Fruit fly (Drosophila melanogaster) whole organism, wandering third instar larva: ENCODE data around the gene peb.

Experiments used
- Abd-B ChIP-seq: fragments of >200 bp; optimal IDR thresholded peaks from 2 replicates; lab custom pipeline; 2017; ENCODE audit warnings: missing biosample characterization, missing genetic modification characterization
- CG32264 ChIP-seq: fragments of 200-800 bp; sonication (Bioruptor generic); optimal IDR thresholded peaks from 2 replicates; lab custom pipeline; 2016; ENCODE audit warnings: missing biosample characterization, missing genetic modification characterization
- CG9705 ChIP-seq: fragments of 200-800 bp; sonication (Bioruptor generic); optimal IDR thresholded peaks from 2 replicates; lab custom pipeline; 2018; ENCODE audit warnings: missing biosample characterization, mild to moderate bottlenecking, missing genetic modification characterization
- CrebA ChIP-seq: fragments of 200-800 bp; sonication (Bioruptor generic); optimal IDR thresholded peaks from 2 replicates; lab custom pipeline; 2016; ENCODE audit warnings: missing biosample characterization, mild to moderate bottlenecking, missing genetic modification characterization, borderline replicate concordance
- Dfd ChIP-seq: fragments of >200 bp; optimal IDR thresholded peaks from 2 replicates; lab custom pipeline; 2017; ENCODE audit warnings: missing biosample characterization, missing genetic modification characterization
- Dif ChIP-seq: fragments of 200-275, 200-300 bp; sonication (Bioruptor generic); optimal IDR thresholded peaks from 2 replicates; lab custom pipeline; 2018; ENCODE audit warnings: missing biosample characterization, missing genetic modification characterization; ENCODE audit not compliant: partially characterized antibody
- GATAd ChIP-seq: sonication (Bioruptor generic); optimal IDR thresholded peaks from 2 replicates; lab custom pipeline; 2016; ENCODE audit warnings: missing biosample characterization, missing genetic modification characterization
- HLH106 ChIP-seq: fragments of 200-800 bp; optimal IDR thresholded peaks from 3 replicates; lab custom pipeline; 2019; ENCODE audit warnings: missing biosample characterization, mild to moderate bottlenecking, missing genetic modification characterization, moderate library complexity
- Hnf4 ChIP-seq: fragments of 200-800 bp; sonication (Bioruptor generic); optimal IDR thresholded peaks from 2 replicates; lab custom pipeline; 2016; ENCODE audit warnings: missing biosample characterization, mild to moderate bottlenecking, missing genetic modification characterization
- Hr78 ChIP-seq: fragments of >200 bp; optimal IDR thresholded peaks from 2 replicates; lab custom pipeline; 2017; ENCODE audit warnings: missing biosample characterization, missing genetic modification characterization
- Hr83 ChIP-seq: fragments of 200-300 bp; sonication (Bioruptor generic); optimal IDR thresholded peaks from 2 replicates; lab custom pipeline; 2016; ENCODE audit warnings: missing biosample characterization, mild to moderate bottlenecking, missing genetic modification characterization, moderate library complexity; ENCODE audit not compliant: poor library complexity, severe bottlenecking
- Jra ChIP-seq: sonication (Bioruptor generic); optimal IDR thresholded peaks from 2 replicates; lab custom pipeline; 2016; ENCODE audit warnings: missing biosample characterization, missing genetic modification characterization
- Mio ChIP-seq: sonication (Bioruptor generic); optimal IDR thresholded peaks from 2 replicates; lab custom pipeline; 2016; ENCODE audit warnings: missing biosample characterization, missing genetic modification characterization
- Myc ChIP-seq: fragments of >200 bp; optimal IDR thresholded peaks from 2 replicates; lab custom pipeline; 2017
- N ChIP-seq: fragments of >200 bp; optimal IDR thresholded peaks from 2 replicates; lab custom pipeline; 2018; ENCODE audit warnings: missing biosample characterization, missing external identifiers, missing genetic modification characterization
- OdsH ChIP-seq: fragments of 200-800 bp; sonication (Bioruptor generic); optimal IDR thresholded peaks from 2 replicates; lab custom pipeline; 2016; ENCODE audit warnings: missing biosample characterization, mild to moderate bottlenecking, missing genetic modification characterization
- Rel ChIP-seq, 2 experiments: fragments of 200-800 bp; sonication (Bioruptor generic) in 1 of 2; optimal IDR thresholded peaks; 2 replicates in 1 of 2; 3 replicates in 1 of 2; lab custom pipeline; 2016 to 2019; ENCODE audit warnings: mild to moderate bottlenecking in 2 of 2, missing biosample characterization in 2 of 2, missing genetic modification characterization in 2 of 2, moderate library complexity in 1 of 2
- Sp1 ChIP-seq: fragments of 200-800 bp; sonication (Bioruptor generic); optimal IDR thresholded peaks from 3 replicates; lab custom pipeline; 2019; ENCODE audit warnings: missing biosample characterization, mild to moderate bottlenecking, missing genetic modification characterization, moderate library complexity
- Vsx2 ChIP-seq: fragments of 200-300, 225-300 bp; sonication (Bioruptor generic); optimal IDR thresholded peaks from 2 replicates; lab custom pipeline; 2018; ENCODE audit warnings: missing biosample characterization, missing genetic modification characterization; ENCODE audit not compliant: partially characterized antibody
- br ChIP-seq: fragments of 200-800 bp; sonication (Bioruptor generic); optimal IDR thresholded peaks from 2 replicates; lab custom pipeline; 2016; ENCODE audit warnings: missing biosample characterization, missing genetic modification characterization
- brk ChIP-seq: fragments of 200-800 bp; sonication (Bioruptor generic); optimal IDR thresholded peaks from 2 replicates; lab custom pipeline; 2016; ENCODE audit warnings: missing biosample characterization, mild to moderate bottlenecking, missing genetic modification characterization
- dl ChIP-seq, 2 experiments: fragments of 175-275, 200-275 bp in 1 of 2; fragments of 200-275 bp in 1 of 2; sonication (Bioruptor generic); optimal IDR thresholded peaks; lab custom pipeline; 2018; ENCODE audit warnings: mild to moderate bottlenecking in 2 of 2, missing biosample characterization in 2 of 2, missing genetic modification characterization in 2 of 2, moderate library complexity in 2 of 2; ENCODE audit not compliant: partially characterized antibody in 2 of 2, insufficient read depth in 1 of 2
- dmrt93B ChIP-seq: fragments of 200-800 bp; sonication (Bioruptor generic); optimal IDR thresholded peaks from 2 replicates; lab custom pipeline; 2018; ENCODE audit warnings: missing biosample characterization, mild to moderate bottlenecking, missing genetic modification characterization
- dsf ChIP-seq: sonication (Bioruptor generic); optimal IDR thresholded peaks from 2 replicates; lab custom pipeline; 2016; ENCODE audit warnings: missing biosample characterization, missing genetic modification characterization, borderline replicate concordance
- ey ChIP-seq: fragments of 200-800 bp; sonication (Bioruptor generic); optimal IDR thresholded peaks from 2 replicates; lab custom pipeline; 2016; ENCODE audit warnings: missing biosample characterization, missing genetic modification characterization
- foxo ChIP-seq, 2 experiments: fragments of 200-800 bp; sonication (Bioruptor generic); optimal IDR thresholded peaks; 2 replicates in 1 of 2; 3 replicates in 1 of 2; lab custom pipeline; 2016 to 2017; ENCODE audit warnings: missing biosample characterization in 2 of 2, missing genetic modification characterization in 2 of 2
- fru ChIP-seq: fragments of 200-800 bp; sonication (Bioruptor generic); optimal IDR thresholded peaks from 3 replicates; lab custom pipeline; 2016; ENCODE audit warnings: missing biosample characterization, mild to moderate bottlenecking, missing genetic modification characterization
- h ChIP-seq: fragments of 200-800 bp; sonication (Bioruptor generic); optimal IDR thresholded peaks from 3 replicates; lab custom pipeline; 2016; ENCODE audit warnings: missing biosample characterization, mild to moderate bottlenecking, missing genetic modification characterization
- jim ChIP-seq: fragments of 175-275, 200-325 bp; sonication (Bioruptor generic); optimal IDR thresholded peaks from 2 replicates; lab custom pipeline; 2016; ENCODE audit warnings: missing biosample characterization, mild to moderate bottlenecking, missing genetic modification characterization
- lola ChIP-seq: fragments of >200 bp; optimal IDR thresholded peaks from 2 replicates; lab custom pipeline; 2017; ENCODE audit warnings: missing biosample characterization, missing genetic modification characterization
- pan ChIP-seq: fragments of >200 bp; optimal IDR thresholded peaks from 2 replicates; lab custom pipeline; 2017
- psq ChIP-seq: fragments of 200-800 bp; sonication (Bioruptor generic); optimal IDR thresholded peaks from 3 replicates; lab custom pipeline; 2017; ENCODE audit warnings: missing biosample characterization, mild to moderate bottlenecking, missing genetic modification characterization, moderate library complexity
- rgr ChIP-seq: fragments of 200-800 bp; sonication (Bioruptor generic); optimal IDR thresholded peaks from 3 replicates; lab custom pipeline; 2016; ENCODE audit warnings: missing biosample characterization, mild to moderate bottlenecking, missing genetic modification characterization
- sage ChIP-seq: fragments of 200-800 bp; sonication (Bioruptor generic); optimal IDR thresholded peaks from 2 replicates; lab custom pipeline; 2016; ENCODE audit warnings: missing biosample characterization, mild to moderate bottlenecking, missing genetic modification characterization
- sv ChIP-seq: fragments of 200-800 bp; sonication (Bioruptor generic); optimal IDR thresholded peaks from 3 replicates; lab custom pipeline; 2016; ENCODE audit warnings: missing biosample characterization, missing genetic modification characterization
- tai ChIP-seq: sonication (Bioruptor generic); optimal IDR thresholded peaks from 2 replicates; lab custom pipeline; 2016; ENCODE audit warnings: missing biosample characterization, missing genetic modification characterization
- usp ChIP-seq: fragments of >200 bp; optimal IDR thresholded peaks from 2 replicates; lab custom pipeline; 2017; ENCODE audit warnings: missing biosample characterization, missing genetic modification characterization
- woc ChIP-seq: sonication (Bioruptor generic); optimal IDR thresholded peaks from 2 replicates; lab custom pipeline; 2016; ENCODE audit warnings: missing biosample characterization, mild to moderate bottlenecking, missing genetic modification characterization

The peb gene

dm6 chrX:4609737-4610136 is 7.6 kb upstream of the peb start:
- TF ChIP-seq usp (GFP tag; lab: Kevin White, UChicago) (no peak), psq (GFP tag; lab: Kevin White, UChicago) (no peak), Sp1 (GFP tag; lab: Kevin White, UChicago) (no peak), Dif (no peak), Hr78 (no peak), dsf (no peak), sv (GFP tag; lab: Kevin White, UChicago) (no peak), foxo (GFP tag; optimal IDR thresholded peaks at IDR 0.05; lab: Kevin White, UChicago) (no peak), dmrt93B (GFP tag; lab: Kevin White, UChicago) (no peak)

- peak; percentile 77 for TF ChIP-seq CG9705
- no peak for TF ChIP-seq Vsx2 (GFP tag; lab: Kevin White, UChicago)
- peak; percentile 89 for TF ChIP-seq brk (GFP tag; lab: Kevin White, UChicago)
- TF ChIP-seq HLH106 (tag; lab: Kevin White, UChicago), result peak; percentile 65
- TF ChIP-seq Jra (GFP tag; lab: Kevin White, UChicago), result peak; percentile 96
- TF ChIP-seq rgr (GFP tag; lab: Kevin White, UChicago), result peak; percentile 96
- peak; percentile 88 for TF ChIP-seq GATAd
- TF ChIP-seq sv (GFP tag; lab: Kevin White, UChicago), result no peak
- peak; percentile 60 for TF ChIP-seq Mio (GFP tag; lab: Kevin White, UChicago)
- TF ChIP-seq Myc, result no peak
- no peak for TF ChIP-seq Abd-B (GFP tag; lab: Kevin White, UChicago)
- TF ChIP-seq h (GFP tag; lab: Kevin White, UChicago), result peak; percentile 96
- TF ChIP-seq Dfd (GFP tag; lab: Kevin White, UChicago), result no peak
- peak; percentile 92 for TF ChIP-seq OdsH (GFP tag; lab: Kevin White, UChicago)
- TF ChIP-seq dl (GFP tag; optimal IDR thresholded peaks at IDR 0.05; lab: Kevin White, UChicago; ENCODE audit: insufficient read depth in 1 of 2, partially characterized antibody in 2 of 2), result no peak
- peak; percentile 94 for TF ChIP-seq tai
- peak; percentile 87 for TF ChIP-seq CG32264 (GFP tag; lab: Kevin White, UChicago)
- TF ChIP-seq woc (GFP tag; lab: Kevin White, UChicago), result peak; percentile 72
- peak; percentile 97 for TF ChIP-seq Hnf4 (GFP tag; lab: Kevin White, UChicago)
- TF ChIP-seq foxo (GFP tag; optimal IDR thresholded peaks at IDR 0.05; lab: Kevin White, UChicago), result peak in 1 of 2 experiments; percentile 88
- TF ChIP-seq sage (GFP tag; lab: Kevin White, UChicago), result peak; percentile 80
- TF ChIP-seq Rel (GFP tag; optimal IDR thresholded peaks at IDR 0.05; lab: Kevin White, UChicago), result peak; percentile 60
- TF ChIP-seq Rel (tag; optimal IDR thresholded peaks at IDR 0.05; lab: Kevin White, UChicago), result peak; percentile 40
- TF ChIP-seq lola, result no peak
- peak; percentile 78 for TF ChIP-seq Sp1 (GFP tag; lab: Kevin White, UChicago)
- TF ChIP-seq br (GFP tag; lab: Kevin White, UChicago), result peak; percentile 90
- peak; percentile 58 for TF ChIP-seq dmrt93B (GFP tag; lab: Kevin White, UChicago)
- peak; percentile 100 for TF ChIP-seq Hr83 (GFP tag; lab: Kevin White, UChicago)
- peak; percentile 84 for TF ChIP-seq dsf
- peak; percentile 5 for TF ChIP-seq CrebA (GFP tag; lab: Kevin White, UChicago)
- peak; percentile 79 for TF ChIP-seq psq (GFP tag; lab: Kevin White, UChicago)
- TF ChIP-seq fru, result peak; percentile 84
- no peak for TF ChIP-seq N (GFP tag; lab: Kevin White, UChicago)
- no peak for TF ChIP-seq pan (lab: Kevin White, UChicago)
- no peak for TF ChIP-seq Hr78
- TF ChIP-seq jim (GFP tag; lab: Kevin White, UChicago), result peak; percentile 97
- TF ChIP-seq ey, result peak; percentile 65
- no peak for TF ChIP-seq Dif
Measured at dm6 chrX:4610481-4610880, 6.9 kb upstream of the peb start.

dm6 chrX:4612454-4612853 is 4.9 kb upstream of the peb start:
- TF ChIP-seq fru (peak; percentile 7), CrebA (GFP tag; lab: Kevin White, UChicago) (peak; percentile 2), Sp1 (GFP tag; lab: Kevin White, UChicago) (peak; percentile 3), Jra (GFP tag; lab: Kevin White, UChicago) (no peak), Dif (no peak), Hnf4 (GFP tag; lab: Kevin White, UChicago) (peak; percentile 15), h (GFP tag; lab: Kevin White, UChicago) (peak; percentile 60), tai (no peak), foxo (GFP tag; optimal IDR thresholded peaks at IDR 0.05; lab: Kevin White, UChicago) (no peak), Rel (GFP tag; optimal IDR thresholded peaks at IDR 0.05; lab: Kevin White, UChicago) (no peak), Rel (tag; optimal IDR thresholded peaks at IDR 0.05; lab: Kevin White, UChicago) (peak; percentile 69)
